Worm (Caenorhabditis elegans): ENCODE data around the gene C05D12.2.

C05D12.2 gene

ce11 chrII:11424032-11424431 is 5.9 kb downstream of the C05D12.2 start:
- TF ChIP-seq fkh-4 (tag; optimal IDR thresholded peaks at IDR 0.05; ENCODE audit: borderline replicate concordance), result no peak
- TF ChIP-seq unc-86 (tag; optimal IDR thresholded peaks at IDR 0.05), result no peak
- TF ChIP-seq zip-4 (GFP tag; optimal IDR thresholded peaks at IDR 0.05), result no peak
- no peak for TF ChIP-seq pag-3 (tag; optimal IDR thresholded peaks at IDR 0.05; ENCODE audit: borderline replicate concordance, insufficient read depth)
- TF ChIP-seq mef-2 (tag; optimal IDR thresholded peaks at IDR 0.05), result no peak
- peak; percentile 8 for TF ChIP-seq elt-2 (tag; optimal IDR thresholded peaks at IDR 0.05)

DNA sequence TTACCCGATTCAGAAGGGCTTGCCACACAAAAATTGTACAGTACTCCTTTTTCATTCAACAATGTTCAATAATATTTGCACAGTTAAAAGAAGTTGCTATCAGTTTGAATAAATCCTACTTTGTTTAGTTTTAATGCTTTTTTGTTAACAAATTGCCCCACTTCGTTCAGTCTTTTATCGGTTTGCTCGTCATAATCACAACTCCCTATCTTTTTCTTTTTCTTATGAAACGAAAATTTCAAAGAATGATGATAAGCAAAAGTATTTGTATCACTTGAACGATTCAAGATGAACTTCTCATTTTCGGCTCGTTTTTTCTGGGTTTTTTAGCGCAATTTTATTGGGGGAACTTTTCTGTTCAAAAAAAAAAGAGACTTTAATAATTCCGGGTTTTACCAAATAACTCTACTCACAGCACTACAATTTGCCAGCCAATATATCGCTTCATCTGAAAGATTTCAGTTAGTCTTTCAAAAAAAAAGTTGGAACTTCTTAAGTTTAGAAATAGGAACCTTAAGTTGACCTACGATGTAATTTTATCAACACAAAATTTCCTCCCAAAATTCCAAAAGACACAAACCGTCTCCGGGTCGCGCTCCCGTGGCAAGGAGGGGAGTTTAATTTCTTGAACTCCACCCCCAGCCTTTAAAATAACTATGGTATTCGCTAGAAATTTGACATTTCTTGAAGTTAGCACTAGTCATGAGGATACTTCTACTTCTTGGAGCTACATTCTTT is 6.6 kb downstream of the C05D12.2 start, which contains the start of gene C05D12.3:
C05D12.3 (plus strand) TSS at position 688 of the 738 bp plus-strand sequence.
- TF ChIP-seq vab-15 (tag; optimal IDR thresholded peaks at IDR 0.05), result no peak
- no peak for TF ChIP-seq nhr-28 (tag; optimal IDR thresholded peaks at IDR 0.05)
- TF ChIP-seq efl-1 (optimal IDR thresholded peaks at IDR 0.05), result no peak
- peak in 1 of 2 experiments; percentile 49 for TF ChIP-seq efl-1 (GFP tag; optimal IDR thresholded peaks at IDR 0.05 in 1 of 2)
- no peak for TF ChIP-seq ceh-8 (GFP tag; optimal IDR thresholded peaks at IDR 0.05)
- TF ChIP-seq pag-3 (tag; optimal IDR thresholded peaks at IDR 0.05; ENCODE audit: borderline replicate concordance, insufficient read depth), result no peak
- TF ChIP-seq nhr-77 (tag; optimal IDR thresholded peaks at IDR 0.05), result no peak
- TF ChIP-seq elt-2 (tag; optimal IDR thresholded peaks at IDR 0.05), result peak; percentile 22
- TF ChIP-seq aha-1 (tag; optimal IDR thresholded peaks at IDR 0.05), result no peak
- no peak for TF ChIP-seq lir-3 (tag; optimal IDR thresholded peaks at IDR 0.05; ENCODE audit: poor library complexity)

DNA sequence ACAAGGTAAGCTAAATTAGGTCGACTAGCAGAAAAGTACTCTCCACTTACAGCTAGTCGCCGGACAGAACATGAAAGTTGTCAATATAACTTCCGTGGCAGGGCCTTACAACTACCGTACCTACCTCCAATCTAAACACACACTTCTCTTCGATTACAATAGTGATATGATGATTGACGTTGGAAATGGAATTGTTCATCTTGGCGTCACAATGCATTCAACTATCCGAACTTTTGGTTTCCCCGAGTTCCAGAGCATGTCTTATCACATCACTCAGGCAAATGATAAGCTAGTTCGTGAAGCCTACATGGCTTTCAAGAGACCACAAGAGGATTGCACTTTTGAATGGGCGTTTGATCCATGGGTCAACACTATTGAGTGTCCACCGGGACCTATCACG is 9.2 kb downstream of the C05D12.2 start:
- no peak for TF ChIP-seq nhr-237 (tag; optimal IDR thresholded peaks at IDR 0.05)
- TF ChIP-seq hlh-4 (tag; optimal IDR thresholded peaks at IDR 0.05), result no peak
- no peak for TF ChIP-seq tbx-2 (tag; optimal IDR thresholded peaks at IDR 0.05)
- no peak for TF ChIP-seq unc-98 (GFP tag; IDR thresholded peaks at IDR 0.05)
- no peak for TF ChIP-seq lir-3 (tag; optimal IDR thresholded peaks at IDR 0.05; ENCODE audit: poor library complexity)
- no peak for TF ChIP-seq Y116A8C.19 (tag; optimal IDR thresholded peaks at IDR 0.05; ENCODE audit: borderline replicate concordance)
- TF ChIP-seq lsy-2 (tag; optimal IDR thresholded peaks at IDR 0.05), result no peak
- TF ChIP-seq elt-2 (tag; optimal IDR thresholded peaks at IDR 0.05), result no peak
- TF ChIP-seq pqm-1 (tag; optimal IDR thresholded peaks at IDR 0.05), result no peak
- TF ChIP-seq lin-35 (GFP tag; optimal IDR thresholded peaks at IDR 0.05), result no peak

DNA sequence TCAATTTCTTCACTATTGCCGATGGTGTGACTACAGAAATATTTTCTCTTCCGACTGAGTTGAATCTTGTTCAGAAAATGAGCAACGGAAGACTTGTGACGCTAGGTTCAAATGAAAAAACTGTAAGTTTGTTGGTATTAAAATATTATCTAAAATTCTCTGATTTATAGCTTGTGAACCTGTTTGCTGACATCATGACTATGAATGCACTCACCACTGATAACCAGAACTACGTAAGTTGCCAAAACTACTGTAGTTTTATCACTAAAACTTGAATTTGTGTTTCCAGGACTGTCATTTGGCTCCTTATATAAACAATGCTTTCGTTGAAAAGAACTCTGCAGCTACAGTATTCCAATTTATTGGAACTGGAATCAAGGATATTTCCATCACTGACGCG is 10.5 kb downstream of the C05D12.2 start:
- no peak for TF ChIP-seq unc-98 (GFP tag; IDR thresholded peaks at IDR 0.05)
- peak; percentile 10 for TF ChIP-seq elt-2 (tag; optimal IDR thresholded peaks at IDR 0.05)

DNA sequence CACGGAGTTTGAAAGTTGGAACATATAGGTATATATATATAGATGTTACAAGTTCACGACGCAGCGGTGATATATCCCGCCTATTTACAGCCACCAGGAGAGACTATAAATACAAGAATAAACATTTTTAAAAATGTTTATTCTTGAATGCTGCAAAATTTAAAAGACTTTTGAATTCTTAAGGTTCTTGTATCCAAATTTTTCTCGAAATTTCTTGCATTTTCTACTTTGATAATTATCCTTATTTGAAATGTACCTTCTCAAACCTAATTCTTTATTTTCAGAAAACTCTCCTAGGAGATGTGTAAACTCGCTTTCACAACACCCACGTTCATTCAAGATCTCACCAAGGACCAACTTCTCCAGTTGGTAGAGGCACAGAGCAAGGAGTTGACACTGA is 13.5 kb downstream of the C05D12.2 start, which contains the start of gene C05D12.4:
C05D12.4 (plus strand) TSS at position 301 of the 400 bp plus-strand sequence.
- no peak for TF ChIP-seq hlh-17 (GFP tag; optimal IDR thresholded peaks at IDR 0.05; ENCODE audit: borderline replicate concordance)
- no peak for TF ChIP-seq sox-4 (tag; optimal IDR thresholded peaks at IDR 0.05)
- TF ChIP-seq fkh-8 (tag; optimal IDR thresholded peaks at IDR 0.05), result no peak
- no peak for TF ChIP-seq egl-13 (tag; optimal IDR thresholded peaks at IDR 0.05)
- no peak for TF ChIP-seq nhr-11 (tag; optimal IDR thresholded peaks at IDR 0.05)
- TF ChIP-seq efl-3 (GFP tag; optimal IDR thresholded peaks at IDR 0.05), result no peak
- no peak for TF ChIP-seq C16A3.4 (tag; optimal IDR thresholded peaks at IDR 0.05)
- TF ChIP-seq nhr-47 (tag; optimal IDR thresholded peaks at IDR 0.05), result no peak
- no peak for TF ChIP-seq ets-5 (GFP tag; IDR thresholded peaks at IDR 0.05)
- no peak for TF ChIP-seq nhr-28 (tag; optimal IDR thresholded peaks at IDR 0.05)
- no peak for TF ChIP-seq egl-27 (tag; optimal IDR thresholded peaks at IDR 0.05)
- no peak for TF ChIP-seq nhr-76 (tag; optimal IDR thresholded peaks at IDR 0.05)
- TF ChIP-seq pag-3 (tag; optimal IDR thresholded peaks at IDR 0.05; ENCODE audit: borderline replicate concordance, insufficient read depth), result no peak
- no peak for TF ChIP-seq ceh-8 (GFP tag; optimal IDR thresholded peaks at IDR 0.05)
- no peak for TF ChIP-seq tlp-1 (tag; optimal IDR thresholded peaks at IDR 0.05)
- no peak for TF ChIP-seq mef-2 (tag; optimal IDR thresholded peaks at IDR 0.05)
- no peak for TF ChIP-seq lin-13 (GFP tag; optimal IDR thresholded peaks at IDR 0.05)
- TF ChIP-seq mep-1 (tag; optimal IDR thresholded peaks at IDR 0.05), result no peak
- TF ChIP-seq nhr-19 (GFP tag; conservative IDR thresholded peaks at IDR 0.05), result no peak

All from whole organism, L1 larva.